Worm (Caenorhabditis elegans) whole organism, L4 larva: Measurements from ENCODE around the gene srw-90.

Experiments
- aly-2 ChIP-seq: sonication (generic microtip); optimal IDR thresholded peaks from 2 replicates; lab custom pipeline; 2018; ENCODE audit warnings: missing biosample characterization, missing genetic modification characterization
- ama-1 ChIP-seq: fragments of 150-350 bp; optimal IDR thresholded peaks from 2 replicates; lab custom pipeline; 2014; ENCODE audit warnings: inconsistent platforms, mixed read lengths
- ces-1 ChIP-seq: fragments of 150-350 bp; sonication (generic microtip); optimal IDR thresholded peaks from 4 replicates; lab custom pipeline; 2014; ENCODE audit warnings: missing biosample characterization, missing genetic modification reagents, missing genetic modification characterization
- mdl-1 ChIP-seq, 2 experiments: fragments of 150-350 bp in 1 of 2; sonication (generic microtip) in 1 of 2; optimal IDR thresholded peaks; 2 replicates each; lab custom pipeline; 2014 to 2017; ENCODE audit warnings: missing biosample characterization in 2 of 2, missing genetic modification characterization in 2 of 2
- nhr-11 ChIP-seq: fragments of 150-350 bp; optimal IDR thresholded peaks from 2 replicates; lab custom pipeline; 2014; ENCODE audit warnings: missing biosample characterization, missing genetic modification characterization
- nhr-76 ChIP-seq: fragments of 150-350 bp; optimal IDR thresholded peaks from 2 replicates; lab custom pipeline; 2014; ENCODE audit warnings: missing biosample characterization, missing genetic modification characterization
- pqm-1 ChIP-seq: sonication (generic microtip); optimal IDR thresholded peaks from 2 replicates; lab custom pipeline; 2017; ENCODE audit warnings: missing biosample characterization, missing genetic modification characterization
- skn-1 ChIP-seq: fragments of 150-350 bp; optimal IDR thresholded peaks from 2 replicates; lab custom pipeline; 2014; ENCODE audit warnings: missing biosample characterization, missing genetic modification characterization
- unc-39 ChIP-seq: sonication (generic microtip); optimal IDR thresholded peaks from 2 replicates; lab custom pipeline; 2017; ENCODE audit warnings: missing biosample characterization, missing genetic modification characterization
- unc-62 ChIP-seq, 3 experiments: fragments of 150-350 bp in 1 of 3; sonication (generic microtip); optimal IDR thresholded peaks in 2 of 3; peaks in 1 of 3; 1 replicate in 1 of 3; 2 replicates in 2 of 3; lab custom pipeline; 2014 to 2017; ENCODE audit warnings: missing biosample characterization in 3 of 3, missing genetic modification characterization in 3 of 3, missing genetic modification reagents in 3 of 3, missing genotype in 1 of 3
- zip-2 ChIP-seq: fragments of 150-350 bp; optimal IDR thresholded peaks from 2 replicates; lab custom pipeline; 2014; ENCODE audit warnings: missing biosample characterization, missing genetic modification characterization

ce11 chrV:1749053-1749452 lies 47.2 kb downstream of the srw-90 start, which contains the start of gene ZK697.8:
- TF ChIP-seq ama-1 (no peak), pqm-1 (tag; lab: Kevin White, UChicago) (no peak), nhr-76 (no peak), mdl-1 (tag; optimal IDR thresholded peaks at IDR 0.05; lab: Kevin White, UChicago) (no peak), aly-2 (tag; lab: Kevin White, UChicago) (no peak), unc-39 (tag; lab: Kevin White, UChicago) (no peak), nhr-11 (no peak), zip-2 (tag; lab: Kevin White, UChicago) (no peak), ces-1 (GFP tag; lab: Kevin White, UChicago) (no peak), unc-62 (GFP tag; optimal IDR thresholded peaks at IDR 0.05 in 1 of 2; lab: Kevin White, UChicago) (no peak), unc-62 (tag; optimal IDR thresholded peaks at IDR 0.05; lab: Kevin White, UChicago) (no peak), skn-1 (tag; lab: Kevin White, UChicago) (no peak)
